Fruit fly (Drosophila melanogaster) whole organism, prepupa: ENCODE data around the gene CG43678.

Source experiments
- CG10631 ChIP-seq: fragments of 200-800 bp; sonication (Bioruptor generic); optimal IDR thresholded peaks from 2 replicates; lab custom pipeline; 2016; ENCODE audit warnings: missing biosample characterization, missing genetic modification characterization
- CG10669 ChIP-seq: fragments of 200-800 bp; sonication (Bioruptor generic); optimal IDR thresholded peaks from 3 replicates; lab custom pipeline; 2018; ENCODE audit warnings: missing biosample characterization, mild to moderate bottlenecking, missing genetic modification characterization, moderate library complexity
- CG11762 ChIP-seq: fragments of 200-800 bp; sonication (Bioruptor generic); optimal IDR thresholded peaks from 3 replicates; lab custom pipeline; 2016; ENCODE audit warnings: missing biosample characterization, missing genetic modification characterization; ENCODE audit not compliant: insufficient read depth
- CG11902 ChIP-seq: fragments of 200-800 bp; sonication (Bioruptor generic); optimal IDR thresholded peaks from 3 replicates; lab custom pipeline; 2016; ENCODE audit warnings: missing biosample characterization, missing genetic modification characterization
- CG1621 ChIP-seq: fragments of 200-800 bp; sonication (Bioruptor generic); optimal IDR thresholded peaks from 3 replicates; lab custom pipeline; 2018; ENCODE audit warnings: missing biosample characterization, mild to moderate bottlenecking, missing genetic modification characterization
- CG3032 ChIP-seq: fragments of 200-800 bp; optimal IDR thresholded peaks from 2 replicates; lab custom pipeline; 2019; ENCODE audit warnings: missing biosample characterization, mild to moderate bottlenecking, missing genetic modification characterization, moderate library complexity
- CG31627 ChIP-seq: fragments of 200-800 bp; sonication (Bioruptor generic); optimal IDR thresholded peaks from 3 replicates; lab custom pipeline; 2016; ENCODE audit warnings: missing biosample characterization, missing genetic modification characterization
- CG32006 ChIP-seq: fragments of 200-800 bp; sonication (Bioruptor generic); optimal IDR thresholded peaks from 3 replicates; lab custom pipeline; 2017; ENCODE audit warnings: missing biosample characterization, mild to moderate bottlenecking, missing genetic modification characterization
- CG34406 ChIP-seq: fragments of 200-800 bp; sonication (Bioruptor generic); optimal IDR thresholded peaks from 3 replicates; lab custom pipeline; 2016; ENCODE audit warnings: missing biosample characterization, missing genetic modification characterization
- CG4318 ChIP-seq: fragments of 200-800 bp; sonication (Bioruptor generic); optimal IDR thresholded peaks from 3 replicates; lab custom pipeline; 2017; ENCODE audit warnings: missing biosample characterization, mild to moderate bottlenecking, missing genetic modification characterization
- CG6276 ChIP-seq: fragments of 200-800 bp; sonication (Bioruptor generic); optimal IDR thresholded peaks from 2 replicates; lab custom pipeline; 2017; ENCODE audit warnings: missing biosample characterization, mild to moderate bottlenecking, missing genetic modification characterization
- CG6792 ChIP-seq: fragments of 200-800 bp; sonication (Bioruptor generic); optimal IDR thresholded peaks from 3 replicates; lab custom pipeline; 2016; ENCODE audit warnings: missing biosample characterization, missing genetic modification characterization
- CG7368 ChIP-seq: fragments of 200-800 bp; sonication (Bioruptor generic); optimal IDR thresholded peaks from 3 replicates; lab custom pipeline; 2016; ENCODE audit warnings: missing biosample characterization, missing genetic modification characterization
- CG8119 ChIP-seq: fragments of 200-800 bp; sonication (Bioruptor generic); IDR thresholded peaks from 3 replicates; pipeline ENCODE4 v1.3.6; 2022; ENCODE audit warnings: missing biosample characterization, missing genetic modification characterization
- CG8319 ChIP-seq: fragments of 200-800 bp; sonication (Bioruptor generic); optimal IDR thresholded peaks from 3 replicates; lab custom pipeline; 2016; ENCODE audit warnings: missing biosample characterization, missing genetic modification characterization
- CG8632 ChIP-seq: fragments of 200-800 bp; sonication (Bioruptor generic); optimal IDR thresholded peaks from 3 replicates; lab custom pipeline; 2016; ENCODE audit warnings: missing biosample characterization, missing genetic modification characterization
- CG9139 ChIP-seq: fragments of 200-800 bp; sonication (Bioruptor generic); optimal IDR thresholded peaks from 3 replicates; lab custom pipeline; 2017; ENCODE audit warnings: missing biosample characterization, mild to moderate bottlenecking, missing genetic modification characterization
- Eip75B ChIP-seq: fragments of 200-800 bp; sonication (Bioruptor generic); optimal IDR thresholded peaks from 3 replicates; lab custom pipeline; 2016; ENCODE audit warnings: missing biosample characterization, missing genetic modification characterization
- Eip78C ChIP-seq: fragments of 200-800 bp; sonication (Bioruptor generic); peaks from one replicate; lab custom pipeline; 2016; ENCODE audit warnings: missing biosample characterization, missing genetic modification characterization
- Eip93F ChIP-seq: fragments of 200-800 bp; sonication (Bioruptor generic); optimal IDR thresholded peaks from 2 replicates; lab custom pipeline; 2016; ENCODE audit warnings: missing biosample characterization, mild to moderate bottlenecking, missing genetic modification characterization
- Ets21C ChIP-seq: fragments of 200-800 bp; sonication (Bioruptor generic); optimal IDR thresholded peaks from 3 replicates; lab custom pipeline; 2016; ENCODE audit warnings: missing biosample characterization, missing genetic modification characterization
- Ets96B ChIP-seq: fragments of 200-800 bp; optimal IDR thresholded peaks from 2 replicates; lab custom pipeline; 2019; ENCODE audit warnings: missing biosample characterization, mild to moderate bottlenecking, missing genetic modification characterization, moderate library complexity
- Gug ChIP-seq: fragments of 200-800 bp; sonication (Bioruptor generic); IDR thresholded peaks from 2 replicates; pipeline ENCODE4 v1.3.6; 2022; ENCODE audit warnings: missing biosample characterization, missing genetic modification characterization
- Hr38 ChIP-seq: sonication (Bioruptor generic); optimal IDR thresholded peaks from 2 replicates; lab custom pipeline; 2016; ENCODE audit warnings: missing biosample characterization, missing genetic modification characterization
- Hr39 ChIP-seq: fragments of 200-800 bp; sonication (Bioruptor generic); optimal IDR thresholded peaks from 2 replicates; lab custom pipeline; 2016; ENCODE audit warnings: missing biosample characterization, missing genetic modification characterization
- Hr4 ChIP-seq: fragments of 200-800 bp; sonication (Bioruptor generic); optimal IDR thresholded peaks from 3 replicates; lab custom pipeline; 2016; ENCODE audit warnings: missing biosample characterization, missing genetic modification characterization
- Lpt ChIP-seq: fragments of 200-800 bp; sonication (Bioruptor generic); optimal IDR thresholded peaks from 3 replicates; lab custom pipeline; 2016; ENCODE audit warnings: missing biosample characterization, missing genetic modification characterization
- OdsH ChIP-seq: fragments of 200-800 bp; sonication (Bioruptor generic); optimal IDR thresholded peaks from 3 replicates; lab custom pipeline; 2016; ENCODE audit warnings: missing biosample characterization, missing genetic modification characterization
- Smox ChIP-seq: fragments of 200-800 bp; sonication (Bioruptor generic); optimal IDR thresholded peaks from 3 replicates; lab custom pipeline; 2016; ENCODE audit warnings: missing biosample characterization, missing genetic modification characterization
- Sox14 ChIP-seq: fragments of 200-800 bp; sonication (Bioruptor generic); optimal IDR thresholded peaks from 3 replicates; lab custom pipeline; 2016; ENCODE audit warnings: missing biosample characterization, missing genetic modification characterization
- Sox15 ChIP-seq: fragments of 200-800 bp; sonication (Bioruptor generic); optimal IDR thresholded peaks from 3 replicates; lab custom pipeline; 2016; ENCODE audit warnings: missing biosample characterization, missing genetic modification characterization
- achi ChIP-seq: fragments of 200-800 bp; sonication (Bioruptor generic); optimal IDR thresholded peaks from 3 replicates; lab custom pipeline; 2016; ENCODE audit warnings: missing biosample characterization, missing genetic modification characterization
- acj6 ChIP-seq: fragments of 200-800 bp; sonication (Bioruptor generic); optimal IDR thresholded peaks from 3 replicates; lab custom pipeline; 2016; ENCODE audit warnings: missing biosample characterization, missing genetic modification characterization
- cyc ChIP-seq: fragments of 200-800 bp; sonication (Bioruptor generic); optimal IDR thresholded peaks from 3 replicates; lab custom pipeline; 2016; ENCODE audit warnings: missing biosample characterization, missing genetic modification characterization
- dac ChIP-seq: fragments of 200-800 bp; sonication (Bioruptor generic); optimal IDR thresholded peaks from 2 replicates; lab custom pipeline; 2017; ENCODE audit warnings: missing biosample characterization, mild to moderate bottlenecking, missing genetic modification characterization
- dsx ChIP-seq: fragments of 200-800 bp; optimal IDR thresholded peaks from 3 replicates; lab custom pipeline; 2019; ENCODE audit warnings: missing biosample characterization, mild to moderate bottlenecking, missing genetic modification characterization, moderate library complexity; ENCODE audit not compliant: poor library complexity, severe bottlenecking
- eg ChIP-seq: fragments of 200-800 bp; sonication (Bioruptor generic); IDR thresholded peaks from 3 replicates; pipeline ENCODE4 v1.3.6; 2022; ENCODE audit warnings: missing biosample characterization, missing genetic modification characterization
- fd59A ChIP-seq: fragments of 200-800 bp; sonication (Bioruptor generic); optimal IDR thresholded peaks from 2 replicates; lab custom pipeline; 2017; ENCODE audit warnings: missing biosample characterization, mild to moderate bottlenecking, missing genetic modification characterization, missing genetic modification reagents
- fd85E ChIP-seq: fragments of 200-800 bp; sonication (Bioruptor generic); optimal IDR thresholded peaks from 3 replicates; lab custom pipeline; 2016; ENCODE audit warnings: missing biosample characterization, missing genetic modification characterization
- fkh ChIP-seq: fragments of 200-800 bp; sonication (Bioruptor generic); optimal IDR thresholded peaks from 3 replicates; lab custom pipeline; 2017; ENCODE audit warnings: missing biosample characterization, mild to moderate bottlenecking, missing genetic modification characterization, moderate library complexity
- lz ChIP-seq: fragments of 200-800 bp; sonication (Bioruptor generic); optimal IDR thresholded peaks from 3 replicates; lab custom pipeline; 2016; ENCODE audit warnings: missing biosample characterization, missing genetic modification characterization
- net ChIP-seq: fragments of 200-800 bp; sonication (Bioruptor generic); optimal IDR thresholded peaks from 3 replicates; lab custom pipeline; 2016; ENCODE audit warnings: missing biosample characterization, missing genetic modification characterization
- pdm3 ChIP-seq: fragments of 200-800 bp; sonication (Bioruptor generic); optimal IDR thresholded peaks from 3 replicates; lab custom pipeline; 2016; ENCODE audit warnings: missing biosample characterization, missing genetic modification characterization
- spab ChIP-seq: fragments of 200-800 bp; sonication (Bioruptor generic); optimal IDR thresholded peaks from 2 replicates; lab custom pipeline; 2017; ENCODE audit warnings: missing biosample characterization, mild to moderate bottlenecking, missing genetic modification characterization, missing genetic modification reagents
- ss ChIP-seq, 2 experiments: fragments of 200-800 bp; sonication (Bioruptor generic); optimal IDR thresholded peaks; 2 replicates in 1 of 2; 3 replicates in 1 of 2; lab custom pipeline; 2017 to 2018; ENCODE audit warnings: mild to moderate bottlenecking in 2 of 2, missing biosample characterization in 2 of 2, missing genetic modification characterization in 2 of 2, moderate library complexity in 1 of 2
- svp ChIP-seq: fragments of 200-800 bp; sonication (Bioruptor generic); peaks from one replicate; lab custom pipeline; 2016; ENCODE audit warnings: missing biosample characterization, missing genetic modification characterization
- topi ChIP-seq: fragments of 200-800 bp; sonication (Bioruptor generic); optimal IDR thresholded peaks from 3 replicates; lab custom pipeline; 2016; ENCODE audit warnings: missing biosample characterization, missing genetic modification characterization
- vri ChIP-seq: fragments of 200-800 bp; sonication (Bioruptor generic); optimal IDR thresholded peaks from 3 replicates; lab custom pipeline; 2016; ENCODE audit warnings: missing biosample characterization, mild to moderate bottlenecking, missing genetic modification characterization

Gene CG43678

DNA sequence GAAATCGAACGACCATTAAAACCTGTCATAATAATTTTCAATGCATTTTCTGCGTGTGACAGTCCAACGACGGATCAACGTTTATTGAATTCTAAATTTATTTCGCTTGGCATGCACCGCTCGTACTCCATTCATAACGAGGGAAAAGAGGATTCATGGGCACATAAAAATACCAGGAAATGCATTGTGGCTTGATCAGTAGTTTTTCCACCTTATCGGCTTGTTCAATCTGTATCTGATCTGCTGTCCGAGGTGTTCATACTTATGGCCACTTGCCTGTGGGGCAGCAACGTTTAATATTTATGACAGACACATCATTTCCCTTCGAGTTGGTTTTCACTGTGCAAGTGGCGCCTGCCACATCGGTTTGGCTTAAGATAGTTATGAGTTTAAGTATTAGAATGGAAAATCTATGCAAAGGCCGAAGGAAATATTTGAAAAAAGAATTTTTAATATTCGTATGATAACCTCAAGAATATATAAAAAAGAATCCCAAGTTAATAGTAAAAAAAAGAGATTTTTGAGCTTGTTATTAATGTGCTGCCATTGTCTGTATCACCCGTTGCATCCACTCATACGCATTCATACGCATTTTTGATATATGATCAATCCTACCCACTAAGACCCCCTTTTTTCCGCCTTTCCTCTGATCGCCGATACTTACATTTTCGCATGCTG lies 41.9 kb downstream of the CG43678 start (continued):
- TF ChIP-seq CG4318 (GFP tag; lab: Kevin White, UChicago) (no peak), CG10669 (GFP tag; lab: Kevin White, UChicago) (peak; percentile 16), fkh (GFP tag; lab: Kevin White, UChicago) (no peak), topi (GFP tag; lab: Kevin White, UChicago) (no peak), dsx (peak; percentile 8), Hr4 (GFP tag; lab: Kevin White, UChicago) (peak; percentile 31), achi (GFP tag; lab: Kevin White, UChicago) (peak; percentile 54), CG8119 (peak; percentile 59), Eip78C (GFP tag; lab: Kevin White, UChicago) (peak; percentile 90)

DNA sequence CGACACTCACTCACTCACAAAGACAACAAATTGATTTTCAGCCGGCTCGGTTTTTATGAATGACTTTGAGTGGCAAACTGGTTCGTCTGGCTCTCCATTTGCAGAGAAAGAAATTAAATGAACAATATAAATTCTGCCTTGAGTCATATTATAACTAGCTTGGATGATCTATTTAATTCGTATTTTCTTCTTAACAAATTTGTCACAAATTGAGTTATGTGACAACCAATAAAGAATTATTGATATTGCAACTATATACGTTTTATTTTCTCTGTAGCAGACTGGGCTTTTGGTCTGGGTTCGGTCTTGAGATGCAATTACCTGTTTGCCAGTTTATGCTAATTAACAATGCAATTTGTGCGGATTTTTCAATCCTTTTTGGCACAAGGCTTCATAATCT lies 42.5 kb downstream of the CG43678 start:
- peak; percentile 76 for TF ChIP-seq CG7368
- peak; percentile 83 for TF ChIP-seq svp (GFP tag; lab: Kevin White, UChicago)
- peak; percentile 49 for TF ChIP-seq CG11902 (GFP tag; lab: Kevin White, UChicago)
- TF ChIP-seq CG8319: peak; percentile 53
- peak; percentile 45 for TF ChIP-seq cyc (GFP tag; lab: Kevin White, UChicago)
- peak; percentile 77 for TF ChIP-seq CG3032
- peak; percentile 12 for TF ChIP-seq vri (GFP tag; lab: Kevin White, UChicago)
- peak; percentile 88 for TF ChIP-seq CG32006
- peak; percentile 80 for TF ChIP-seq acj6 (GFP tag; lab: Kevin White, UChicago)
- TF ChIP-seq Hr39 (GFP tag; lab: Kevin White, UChicago): peak; percentile 62
- peak; percentile 80 for TF ChIP-seq Ets96B (tag; lab: Kevin White, UChicago)
- peak; percentile 95 for TF ChIP-seq CG8119
- TF ChIP-seq eg: peak; percentile 96
- peak; percentile 87 for TF ChIP-seq CG10631 (GFP tag; lab: Kevin White, UChicago)
- peak; percentile 63 for TF ChIP-seq CG4318 (GFP tag; lab: Kevin White, UChicago)
- peak; percentile 56 for TF ChIP-seq spab
- TF ChIP-seq fd59A (GFP tag; lab: Kevin White, UChicago): peak; percentile 54
- TF ChIP-seq Sox15 (GFP tag; lab: Kevin White, UChicago): peak; percentile 41
- peak; percentile 12 for TF ChIP-seq CG9139
- TF ChIP-seq Gug (GFP tag; lab: Robert Waterston, UW): peak; percentile 86
- peak; percentile 77 for TF ChIP-seq Sox14 (GFP tag; lab: Kevin White, UChicago)
- TF ChIP-seq Hr4 (GFP tag; lab: Kevin White, UChicago): peak; percentile 91
- TF ChIP-seq CG8632: peak; percentile 77
- peak; percentile 69 for TF ChIP-seq Smox (GFP tag; lab: Kevin White, UChicago)
- no peak for TF ChIP-seq Hr38
- TF ChIP-seq Eip93F: no peak
- TF ChIP-seq fd85E (GFP tag; lab: Kevin White, UChicago): no peak
- peak; percentile 77 for TF ChIP-seq CG11762 (GFP tag; lab: Kevin White, UChicago)
- TF ChIP-seq topi (GFP tag; lab: Kevin White, UChicago): peak; percentile 72
- TF ChIP-seq net (GFP tag; lab: Kevin White, UChicago): peak; percentile 88
- TF ChIP-seq CG34406 (GFP tag; lab: Kevin White, UChicago): peak; percentile 67
- peak; percentile 79 for TF ChIP-seq lz
- no peak for TF ChIP-seq fkh (GFP tag; lab: Kevin White, UChicago)
- peak; percentile 87 for TF ChIP-seq pdm3 (GFP tag; lab: Kevin White, UChicago)
- TF ChIP-seq CG6276: peak; percentile 82
- peak; percentile 59 for TF ChIP-seq CG31627 (GFP tag; lab: Kevin White, UChicago)
- TF ChIP-seq Lpt: peak; percentile 74
- peak; percentile 76 for TF ChIP-seq dsx
- TF ChIP-seq ss (GFP tag; optimal IDR thresholded peaks at IDR 0.05; lab: Kevin White, UChicago): peak; percentile 30 to 64
- peak; percentile 69 for TF ChIP-seq dac (GFP tag; lab: Kevin White, UChicago)
- TF ChIP-seq CG6792 (GFP tag; lab: Kevin White, UChicago): peak; percentile 88
- peak; percentile 65 for TF ChIP-seq CG1621 (tag; lab: Kevin White, UChicago)
- peak; percentile 80 for TF ChIP-seq OdsH (GFP tag; lab: Kevin White, UChicago)
- TF ChIP-seq Eip75B (GFP tag; lab: Kevin White, UChicago): peak; percentile 88
- TF ChIP-seq Ets21C (GFP tag; lab: Kevin White, UChicago): peak; percentile 57
